Fruit fly (Drosophila melanogaster) whole organism, prepupa: ENCODE results near the gene aru.

Experiments
- Blimp-1 ChIP-seq: fragments of 200-800 bp; sonication (Bioruptor generic); optimal IDR thresholded peaks from 3 replicates; lab custom pipeline; 2017; ENCODE audit warnings: missing biosample characterization, missing genetic modification characterization, mild to moderate bottlenecking, moderate library complexity, missing genetic modification reagents
- CG10631 ChIP-seq: fragments of 200-800 bp; sonication (Bioruptor generic); optimal IDR thresholded peaks from 2 replicates; lab custom pipeline; 2016; ENCODE audit warnings: missing biosample characterization, missing genetic modification characterization
- CG11294 ChIP-seq: fragments of 200-800 bp; sonication (Bioruptor generic); IDR thresholded peaks from 2 replicates; pipeline ENCODE4 v1.3.6; 2022; ENCODE audit warnings: missing biosample characterization, missing genetic modification characterization
- CG11902 ChIP-seq: fragments of 200-800 bp; sonication (Bioruptor generic); optimal IDR thresholded peaks from 3 replicates; lab custom pipeline; 2016; ENCODE audit warnings: missing biosample characterization, missing genetic modification characterization
- CG15336 ChIP-seq: fragments of 200-800 bp; sonication (Bioruptor generic); IDR thresholded peaks from 2 replicates; pipeline ENCODE4 v1.3.6; 2022; ENCODE audit warnings: missing biosample characterization, missing genetic modification characterization
- CG1621 ChIP-seq: fragments of 200-800 bp; sonication (Bioruptor generic); optimal IDR thresholded peaks from 3 replicates; lab custom pipeline; 2018; ENCODE audit warnings: missing biosample characterization, mild to moderate bottlenecking, missing genetic modification characterization
- CG16779 ChIP-seq: fragments of 200-800 bp; sonication (Bioruptor generic); optimal IDR thresholded peaks from 3 replicates; lab custom pipeline; 2017; ENCODE audit warnings: missing biosample characterization, mild to moderate bottlenecking, missing genetic modification characterization
- CG3032 ChIP-seq: fragments of 200-800 bp; optimal IDR thresholded peaks from 2 replicates; lab custom pipeline; 2019; ENCODE audit warnings: missing biosample characterization, mild to moderate bottlenecking, missing genetic modification characterization, moderate library complexity
- CG32006 ChIP-seq: fragments of 200-800 bp; sonication (Bioruptor generic); optimal IDR thresholded peaks from 3 replicates; lab custom pipeline; 2017; ENCODE audit warnings: missing biosample characterization, mild to moderate bottlenecking, missing genetic modification characterization
- CG34406 ChIP-seq: fragments of 200-800 bp; sonication (Bioruptor generic); optimal IDR thresholded peaks from 3 replicates; lab custom pipeline; 2016; ENCODE audit warnings: missing biosample characterization, missing genetic modification characterization
- CG3919 ChIP-seq: fragments of 200-800 bp; sonication (Bioruptor generic); optimal IDR thresholded peaks from 3 replicates; lab custom pipeline; 2016; ENCODE audit warnings: missing biosample characterization, missing genetic modification characterization
- CG4318 ChIP-seq: fragments of 200-800 bp; sonication (Bioruptor generic); optimal IDR thresholded peaks from 3 replicates; lab custom pipeline; 2017; ENCODE audit warnings: missing biosample characterization, mild to moderate bottlenecking, missing genetic modification characterization
- CG6163 ChIP-seq: fragments of 200-800 bp; sonication (Bioruptor generic); IDR thresholded peaks from 3 replicates; pipeline ENCODE4 v1.3.6; 2022; ENCODE audit warnings: missing biosample characterization, missing genetic modification characterization
- CG6276 ChIP-seq: fragments of 200-800 bp; sonication (Bioruptor generic); optimal IDR thresholded peaks from 2 replicates; lab custom pipeline; 2017; ENCODE audit warnings: missing biosample characterization, mild to moderate bottlenecking, missing genetic modification characterization
- CG6792 ChIP-seq: fragments of 200-800 bp; sonication (Bioruptor generic); optimal IDR thresholded peaks from 3 replicates; lab custom pipeline; 2016; ENCODE audit warnings: missing biosample characterization, missing genetic modification characterization
- CG6808 ChIP-seq: fragments of 200-800 bp; sonication (Bioruptor generic); optimal IDR thresholded peaks from 3 replicates; lab custom pipeline; 2017; ENCODE audit warnings: missing biosample characterization, missing genetic modification characterization, mild to moderate bottlenecking, moderate library complexity, missing genetic modification reagents
- CG6854 ChIP-seq: fragments of 200-800 bp; sonication (Bioruptor generic); optimal IDR thresholded peaks from 2 replicates; lab custom pipeline; 2017; ENCODE audit warnings: missing biosample characterization, mild to moderate bottlenecking, missing genetic modification characterization
- CG8632 ChIP-seq: fragments of 200-800 bp; sonication (Bioruptor generic); optimal IDR thresholded peaks from 3 replicates; lab custom pipeline; 2016; ENCODE audit warnings: missing biosample characterization, missing genetic modification characterization
- CG9139 ChIP-seq: fragments of 200-800 bp; sonication (Bioruptor generic); optimal IDR thresholded peaks from 3 replicates; lab custom pipeline; 2017; ENCODE audit warnings: missing biosample characterization, mild to moderate bottlenecking, missing genetic modification characterization
- Eip75B ChIP-seq: fragments of 200-800 bp; sonication (Bioruptor generic); optimal IDR thresholded peaks from 3 replicates; lab custom pipeline; 2016; ENCODE audit warnings: missing biosample characterization, missing genetic modification characterization
- Eip78C ChIP-seq: fragments of 200-800 bp; sonication (Bioruptor generic); peaks from one replicate; lab custom pipeline; 2016; ENCODE audit warnings: missing biosample characterization, missing genetic modification characterization
- Ets21C ChIP-seq: fragments of 200-800 bp; sonication (Bioruptor generic); optimal IDR thresholded peaks from 3 replicates; lab custom pipeline; 2016; ENCODE audit warnings: missing biosample characterization, missing genetic modification characterization
- Ets96B ChIP-seq: fragments of 200-800 bp; optimal IDR thresholded peaks from 2 replicates; lab custom pipeline; 2019; ENCODE audit warnings: missing biosample characterization, mild to moderate bottlenecking, missing genetic modification characterization, moderate library complexity
- Gug ChIP-seq: fragments of 200-800 bp; sonication (Bioruptor generic); IDR thresholded peaks from 2 replicates; pipeline ENCODE4 v1.3.6; 2022; ENCODE audit warnings: missing biosample characterization, missing genetic modification characterization
- Hr38 ChIP-seq: sonication (Bioruptor generic); optimal IDR thresholded peaks from 2 replicates; lab custom pipeline; 2016; ENCODE audit warnings: missing biosample characterization, missing genetic modification characterization
- Hr39 ChIP-seq: fragments of 200-800 bp; sonication (Bioruptor generic); optimal IDR thresholded peaks from 2 replicates; lab custom pipeline; 2016; ENCODE audit warnings: missing biosample characterization, missing genetic modification characterization
- Lpt ChIP-seq: fragments of 200-800 bp; sonication (Bioruptor generic); optimal IDR thresholded peaks from 3 replicates; lab custom pipeline; 2016; ENCODE audit warnings: missing biosample characterization, missing genetic modification characterization
- Met ChIP-seq: fragments of 200-800 bp; sonication (Bioruptor generic); optimal IDR thresholded peaks from 3 replicates; lab custom pipeline; 2016; ENCODE audit warnings: missing biosample characterization, missing genetic modification characterization
- OdsH ChIP-seq: fragments of 200-800 bp; sonication (Bioruptor generic); optimal IDR thresholded peaks from 3 replicates; lab custom pipeline; 2016; ENCODE audit warnings: missing biosample characterization, missing genetic modification characterization
- Smox ChIP-seq: fragments of 200-800 bp; sonication (Bioruptor generic); optimal IDR thresholded peaks from 3 replicates; lab custom pipeline; 2016; ENCODE audit warnings: missing biosample characterization, missing genetic modification characterization
- Sox102F ChIP-seq: fragments of 200-800 bp; sonication (Bioruptor generic); optimal IDR thresholded peaks from 2 replicates; lab custom pipeline; 2016; ENCODE audit warnings: missing biosample characterization, mild to moderate bottlenecking, missing genetic modification characterization
- Sox14 ChIP-seq: fragments of 200-800 bp; sonication (Bioruptor generic); optimal IDR thresholded peaks from 3 replicates; lab custom pipeline; 2016; ENCODE audit warnings: missing biosample characterization, missing genetic modification characterization
- Sox15 ChIP-seq: fragments of 200-800 bp; sonication (Bioruptor generic); optimal IDR thresholded peaks from 3 replicates; lab custom pipeline; 2016; ENCODE audit warnings: missing biosample characterization, missing genetic modification characterization
- achi ChIP-seq: fragments of 200-800 bp; sonication (Bioruptor generic); optimal IDR thresholded peaks from 3 replicates; lab custom pipeline; 2016; ENCODE audit warnings: missing biosample characterization, missing genetic modification characterization
- acj6 ChIP-seq: fragments of 200-800 bp; sonication (Bioruptor generic); optimal IDR thresholded peaks from 3 replicates; lab custom pipeline; 2016; ENCODE audit warnings: missing biosample characterization, missing genetic modification characterization
- cyc ChIP-seq: fragments of 200-800 bp; sonication (Bioruptor generic); optimal IDR thresholded peaks from 3 replicates; lab custom pipeline; 2016; ENCODE audit warnings: missing biosample characterization, missing genetic modification characterization
- dac ChIP-seq: fragments of 200-800 bp; sonication (Bioruptor generic); optimal IDR thresholded peaks from 2 replicates; lab custom pipeline; 2017; ENCODE audit warnings: missing biosample characterization, mild to moderate bottlenecking, missing genetic modification characterization
- dsx ChIP-seq: fragments of 200-800 bp; optimal IDR thresholded peaks from 3 replicates; lab custom pipeline; 2019; ENCODE audit warnings: missing biosample characterization, mild to moderate bottlenecking, missing genetic modification characterization, moderate library complexity; ENCODE audit not compliant: poor library complexity, severe bottlenecking
- eg ChIP-seq: fragments of 200-800 bp; sonication (Bioruptor generic); IDR thresholded peaks from 3 replicates; pipeline ENCODE4 v1.3.6; 2022; ENCODE audit warnings: missing biosample characterization, missing genetic modification characterization
- fd59A ChIP-seq: fragments of 200-800 bp; sonication (Bioruptor generic); optimal IDR thresholded peaks from 2 replicates; lab custom pipeline; 2017; ENCODE audit warnings: missing biosample characterization, mild to moderate bottlenecking, missing genetic modification characterization, missing genetic modification reagents
- fkh ChIP-seq: fragments of 200-800 bp; sonication (Bioruptor generic); optimal IDR thresholded peaks from 3 replicates; lab custom pipeline; 2017; ENCODE audit warnings: missing biosample characterization, mild to moderate bottlenecking, missing genetic modification characterization, moderate library complexity
- lz ChIP-seq: fragments of 200-800 bp; sonication (Bioruptor generic); optimal IDR thresholded peaks from 3 replicates; lab custom pipeline; 2016; ENCODE audit warnings: missing biosample characterization, missing genetic modification characterization
- net ChIP-seq: fragments of 200-800 bp; sonication (Bioruptor generic); optimal IDR thresholded peaks from 3 replicates; lab custom pipeline; 2016; ENCODE audit warnings: missing biosample characterization, missing genetic modification characterization
- salr ChIP-seq, 2 experiments: fragments of 200-800 bp; sonication (Bioruptor generic); optimal IDR thresholded peaks; 3 replicates each; lab custom pipeline; 2016 to 2018; ENCODE audit warnings: missing biosample characterization in 2 of 2, missing genetic modification characterization in 2 of 2, mild to moderate bottlenecking in 1 of 2
- spab ChIP-seq: fragments of 200-800 bp; sonication (Bioruptor generic); optimal IDR thresholded peaks from 2 replicates; lab custom pipeline; 2017; ENCODE audit warnings: missing biosample characterization, mild to moderate bottlenecking, missing genetic modification characterization, missing genetic modification reagents
- ss ChIP-seq, 2 experiments: fragments of 200-800 bp; sonication (Bioruptor generic); optimal IDR thresholded peaks; 2 replicates in 1 of 2; 3 replicates in 1 of 2; lab custom pipeline; 2017 to 2018; ENCODE audit warnings: mild to moderate bottlenecking in 2 of 2, missing biosample characterization in 2 of 2, missing genetic modification characterization in 2 of 2, moderate library complexity in 1 of 2

Gene aru

dm6 chr2L:845341-846004 is 22.7 kb downstream of the aru start (continued):
- peak; percentile 86 for TF ChIP-seq Hr39 (GFP tag; lab: Kevin White, UChicago)
- peak; percentile 50 for TF ChIP-seq CG3032 (tag; lab: Kevin White, UChicago)
- TF ChIP-seq Blimp-1, result no peak
- peak; percentile 89 for TF ChIP-seq CG32006 (GFP tag; lab: Kevin White, UChicago)
- TF ChIP-seq CG11294, result peak; percentile 74
- peak; percentile 74 for TF ChIP-seq lz (GFP tag; lab: Kevin White, UChicago)
- TF ChIP-seq CG6808 (GFP tag; lab: Kevin White, UChicago), result peak; percentile 39
- peak; percentile 46 for TF ChIP-seq CG11902 (GFP tag; lab: Kevin White, UChicago)
- TF ChIP-seq dsx, result peak; percentile 36
- peak; percentile 92 for TF ChIP-seq Eip78C (GFP tag; lab: Kevin White, UChicago)
- TF ChIP-seq CG15336 (GFP tag; lab: Robert Waterston, UW), result peak; percentile 90
- TF ChIP-seq Sox14 (GFP tag; lab: Kevin White, UChicago), result peak; percentile 73
- TF ChIP-seq Met, result peak; percentile 81
- peak; percentile 70 for TF ChIP-seq CG6792 (GFP tag; lab: Kevin White, UChicago)
- peak; percentile 74 for TF ChIP-seq CG10631
- TF ChIP-seq eg, result peak; percentile 91
- TF ChIP-seq achi, result peak; percentile 84
- TF ChIP-seq fd59A, result peak; percentile 32
- TF ChIP-seq Sox102F (GFP tag; lab: Kevin White, UChicago), result peak; percentile 76
- no peak for TF ChIP-seq fkh
- no peak for TF ChIP-seq CG9139
- TF ChIP-seq Hr38 (GFP tag; lab: Kevin White, UChicago), result no peak
- peak in 1 of 2 experiments; percentile 8 for TF ChIP-seq ss (GFP tag; optimal IDR thresholded peaks at IDR 0.05; lab: Kevin White, UChicago)
- TF ChIP-seq CG6854 (GFP tag; lab: Kevin White, UChicago), result peak; percentile 37
- TF ChIP-seq cyc (GFP tag; lab: Kevin White, UChicago), result peak; percentile 83
- TF ChIP-seq CG16779 (tag; lab: Kevin White, UChicago), result peak; percentile 45
- TF ChIP-seq Eip75B, result peak; percentile 77
- TF ChIP-seq CG1621 (tag; lab: Kevin White, UChicago), result peak; percentile 27
- peak; percentile 52 for TF ChIP-seq CG8632 (GFP tag; lab: Kevin White, UChicago)

dm6 chr2L:843850-844791 is 24.0 kb downstream of the aru start:
- TF ChIP-seq CG15336 (GFP tag; lab: Robert Waterston, UW) (peak; percentile 49), cyc (GFP tag; lab: Kevin White, UChicago) (no peak), CG6792 (GFP tag; lab: Kevin White, UChicago) (no peak), OdsH (GFP tag; lab: Kevin White, UChicago) (no peak), Blimp-1 (no peak), Ets21C (GFP tag; lab: Kevin White, UChicago) (no peak), CG34406 (no peak), CG10631 (peak; percentile 41), CG6163 (GFP tag; lab: Robert Waterston, UW) (peak; percentile 80), Smox (GFP tag; lab: Kevin White, UChicago) (no peak), Lpt (GFP tag; lab: Kevin White, UChicago) (no peak), Ets96B (tag; lab: Kevin White, UChicago) (peak; percentile 50), Gug (GFP tag; lab: Robert Waterston, UW) (peak; percentile 38), CG6276 (GFP tag; lab: Kevin White, UChicago) (no peak), CG11902 (GFP tag; lab: Kevin White, UChicago) (no peak), salr (GFP tag; optimal IDR thresholded peaks at IDR 0.05; lab: Kevin White, UChicago) (peak in 1 of 2 experiments; percentile 19), eg (peak; percentile 74), Eip75B (peak; percentile 23), CG6854 (GFP tag; lab: Kevin White, UChicago) (peak; percentile 16), net (GFP tag; lab: Kevin White, UChicago) (peak; percentile 36), dac (GFP tag; lab: Kevin White, UChicago) (peak; percentile 11), Hr38 (GFP tag; lab: Kevin White, UChicago) (no peak), Sox102F (GFP tag; lab: Kevin White, UChicago) (no peak), Hr39 (GFP tag; lab: Kevin White, UChicago) (no peak), Sox15 (GFP tag; lab: Kevin White, UChicago) (no peak), CG3919 (GFP tag; lab: Kevin White, UChicago) (peak; percentile 28), Sox14 (GFP tag; lab: Kevin White, UChicago) (peak; percentile 33), CG32006 (GFP tag; lab: Kevin White, UChicago) (peak; percentile 62), spab (GFP tag; lab: Kevin White, UChicago) (peak; percentile 34), CG4318 (GFP tag; lab: Kevin White, UChicago) (no peak), acj6 (peak; percentile 18)
